ENCODE assay signal across 4 worm cellular contexts in genomic region chrX:16147728-16148197, ce11.
TF ChIP-seq lines count a peak whose summit lies in the region.

No protein-coding gene starts in this region.

TF ChIP-seq in whole organism, L2 larva, 48 proteins besides CTCF, POLR2A, EP300 and RAD21 (continues in another document):
- TF ChIP-seq lin-11 (tag; optimal IDR thresholded peaks at IDR 0.05; lab: Kevin White, UChicago) (peak; percentile 68), nhr-6 (tag; optimal IDR thresholded peaks at IDR 0.05; lab: Kevin White, UChicago) (peak; percentile 84), nhr-21 (tag; optimal IDR thresholded peaks at IDR 0.05; lab: Kevin White, UChicago) (peak; percentile 82), dmd-4 (tag; optimal IDR thresholded peaks at IDR 0.05; lab: Kevin White, UChicago) (no peak), lin-13 (GFP tag; optimal IDR thresholded peaks at IDR 0.05; lab: Kevin White, UChicago) (peak; percentile 75), Y55F3AM.14 (GFP tag; optimal IDR thresholded peaks at IDR 0.05; lab: Kevin White, UChicago) (peak; percentile 58), C34F6.9 (tag; optimal IDR thresholded peaks at IDR 0.05; lab: Kevin White, UChicago) (peak; percentile 85), nhr-25 (tag; optimal IDR thresholded peaks at IDR 0.05; lab: Kevin White, UChicago) (peak; percentile 81), snpc-4 (tag; optimal IDR thresholded peaks at IDR 0.05; lab: Kevin White, UChicago) (peak; percentile 27), fos-1 (tag; optimal IDR thresholded peaks at IDR 0.05; lab: Kevin White, UChicago) (peak; percentile 61), sma-3 (GFP tag; optimal IDR thresholded peaks at IDR 0.05; lab: Kevin White, UChicago) (peak; percentile 45), zag-1 (tag; optimal IDR thresholded peaks at IDR 0.05; lab: Kevin White, UChicago) (peak; percentile 92), unc-39 (tag; optimal IDR thresholded peaks at IDR 0.05; lab: Kevin White, UChicago) (peak; percentile 81), alr-1 (tag; optimal IDR thresholded peaks at IDR 0.05; lab: Kevin White, UChicago) (no peak), aly-2 (tag; optimal IDR thresholded peaks at IDR 0.05; lab: Kevin White, UChicago) (no peak), lsy-2 (tag; optimal IDR thresholded peaks at IDR 0.05; lab: Kevin White, UChicago) (peak; percentile 21 to 85), blmp-1 (tag; optimal IDR thresholded peaks at IDR 0.05; lab: Kevin White, UChicago; ENCODE audit: insufficient read depth) (peak; percentile 25), peb-1 (tag; optimal IDR thresholded peaks at IDR 0.05; lab: Kevin White, UChicago) (no peak), ceh-16 (tag; optimal IDR thresholded peaks at IDR 0.05; lab: Kevin White, UChicago) (peak; percentile 83), ztf-1 (GFP tag; conservative IDR thresholded peaks at IDR 0.05; lab: Robert Waterston, UW) (no peak), F13H6.1 (tag; optimal IDR thresholded peaks at IDR 0.05; lab: Kevin White, UChicago) (peak; percentile 93), egl-27 (tag; optimal IDR thresholded peaks at IDR 0.05; lab: Kevin White, UChicago) (peak; percentile 84), ceh-82 (tag; optimal IDR thresholded peaks at IDR 0.05; lab: Kevin White, UChicago) (peak; percentile 69)

TF ChIP-seq in whole organism, L4 larva, 104 proteins besides CTCF, POLR2A, EP300 and RAD21 (continues in another document):
- peak; percentile 69 for TF ChIP-seq nhr-48 (tag; optimal IDR thresholded peaks at IDR 0.05; lab: Kevin White, UChicago)
- TF ChIP-seq nhr-41 (GFP tag; IDR thresholded peaks at IDR 0.05; lab: Robert Waterston, UW): no peak
- TF ChIP-seq pha-4 (GFP tag; IDR thresholded peaks at IDR 0.05; lab: Robert Waterston, UW): 0 out of 2 replicates have a peak, but pooled peaks have one; percentile 30
- TF ChIP-seq pha-4 (tag; optimal IDR thresholded peaks at IDR 0.05; lab: Kevin White, UChicago): no peak
- TF ChIP-seq mdl-1 (tag; optimal IDR thresholded peaks at IDR 0.05; lab: Kevin White, UChicago): peak; percentile 83 to 89
- no peak; the same call in 1 of the 2 replicates for TF ChIP-seq tra-1 (GFP tag; IDR thresholded peaks at IDR 0.05; lab: Robert Waterston, UW)
- TF ChIP-seq unc-62 (GFP tag; optimal IDR thresholded peaks at IDR 0.05 in 1 of 2; lab: Kevin White, UChicago): peak in 1 of 2 experiments; percentile 99
- TF ChIP-seq unc-62 (tag; optimal IDR thresholded peaks at IDR 0.05; lab: Kevin White, UChicago): no peak
- TF ChIP-seq fkh-10 (GFP tag; optimal IDR thresholded peaks at IDR 0.05; lab: Kevin White, UChicago): peak; percentile 72
- no peak for TF ChIP-seq mxl-2 (GFP tag; conservative IDR thresholded peaks at IDR 0.05; lab: Robert Waterston, UW)
- peak; percentile 21 for TF ChIP-seq nhr-102 (tag; optimal IDR thresholded peaks at IDR 0.05; lab: Kevin White, UChicago)
- TF ChIP-seq lin-38 (GFP tag; IDR thresholded peaks at IDR 0.05; lab: Robert Waterston, UW): no peak
- TF ChIP-seq lin-15B (tag; optimal IDR thresholded peaks at IDR 0.05; lab: Kevin White, UChicago): no peak
- TF ChIP-seq mes-2 (tag; optimal IDR thresholded peaks at IDR 0.05; lab: Kevin White, UChicago; ENCODE audit: poor library complexity, severe bottlenecking): peak; percentile 44
- no peak for TF ChIP-seq egl-27 (tag; optimal IDR thresholded peaks at IDR 0.05; lab: Kevin White, UChicago)
- TF ChIP-seq lin-39 (tag; optimal IDR thresholded peaks at IDR 0.05; lab: Kevin White, UChicago): no peak
- peak; percentile 88 for TF ChIP-seq hlh-30 (tag; optimal IDR thresholded peaks at IDR 0.05; lab: Kevin White, UChicago; ENCODE audit: insufficient read depth)
- TF ChIP-seq F44E2.7 (GFP tag; IDR thresholded peaks at IDR 0.05; lab: Robert Waterston, UW): no peak
- no peak for TF ChIP-seq snpc-1.2 (GFP tag; IDR thresholded peaks at IDR 0.05; lab: Robert Waterston, UW)
- no peak for TF ChIP-seq php-3 (GFP tag; IDR thresholded peaks at IDR 0.05; lab: Robert Waterston, UW)
- peak; percentile 70 for TF ChIP-seq nhr-25 (tag; optimal IDR thresholded peaks at IDR 0.05; lab: Kevin White, UChicago; ENCODE audit: borderline replicate concordance, insufficient read depth)
- TF ChIP-seq T20F7.1 (GFP tag; optimal IDR thresholded peaks at IDR 0.05; lab: Kevin White, UChicago): no peak
- no peak for TF ChIP-seq zip-11 (GFP tag; IDR thresholded peaks at IDR 0.05; lab: Robert Waterston, UW)

TF ChIP-seq in whole organism, late embryonic, 69 proteins besides CTCF, POLR2A, EP300 and RAD21 (continues in another document):
- peak; percentile 71 for TF ChIP-seq pha-2 (tag; optimal IDR thresholded peaks at IDR 0.05; lab: Kevin White, UChicago)
- TF ChIP-seq ahr-1 (tag; optimal IDR thresholded peaks at IDR 0.05; lab: Kevin White, UChicago): no peak
- TF ChIP-seq K02D7.2 (tag; optimal IDR thresholded peaks at IDR 0.05; lab: Kevin White, UChicago): no peak
- peak; percentile 19 for TF ChIP-seq elt-2 (tag; optimal IDR thresholded peaks at IDR 0.05; lab: Kevin White, UChicago)
- peak; percentile 66 for TF ChIP-seq ceh-2 (tag; optimal IDR thresholded peaks at IDR 0.05; lab: Kevin White, UChicago)
- no peak for TF ChIP-seq hlh-13 (GFP tag; optimal IDR thresholded peaks at IDR 0.05; lab: Kevin White, UChicago)
- TF ChIP-seq hlh-30 (tag; optimal IDR thresholded peaks at IDR 0.05; lab: Kevin White, UChicago; ENCODE audit: insufficient read depth): peak; percentile 86
- TF ChIP-seq madf-2 (tag; optimal IDR thresholded peaks at IDR 0.05; lab: Kevin White, UChicago): peak; percentile 10
- peak; percentile 91 for TF ChIP-seq unc-42 (tag; optimal IDR thresholded peaks at IDR 0.05; lab: Kevin White, UChicago)
- TF ChIP-seq unc-3 (GFP tag; conservative IDR thresholded peaks at IDR 0.05; lab: Robert Waterston, UW): no peak
- peak; percentile 27 for TF ChIP-seq unc-3 (tag; optimal IDR thresholded peaks at IDR 0.05; lab: Kevin White, UChicago)
- TF ChIP-seq nfya-1 (tag; optimal IDR thresholded peaks at IDR 0.05; lab: Kevin White, UChicago): peak; percentile 85
- peak; percentile 65 for TF ChIP-seq sox-4 (tag; optimal IDR thresholded peaks at IDR 0.05; lab: Kevin White, UChicago)
- no peak for TF ChIP-seq lin-11 (tag; optimal IDR thresholded peaks at IDR 0.05; lab: Kevin White, UChicago)
- TF ChIP-seq hlh-6 (tag; optimal IDR thresholded peaks at IDR 0.05; lab: Kevin White, UChicago): peak; percentile 65
- TF ChIP-seq rnt-1 (tag; optimal IDR thresholded peaks at IDR 0.05; lab: Kevin White, UChicago): peak; percentile 86
- peak; percentile 60 for TF ChIP-seq ets-4 (tag; optimal IDR thresholded peaks at IDR 0.05; lab: Kevin White, UChicago)
- TF ChIP-seq ceh-31 (tag; optimal IDR thresholded peaks at IDR 0.05; lab: Kevin White, UChicago): peak; percentile 96
- TF ChIP-seq syd-9 (tag; optimal IDR thresholded peaks at IDR 0.05; lab: Kevin White, UChicago): peak; percentile 82
- no peak for TF ChIP-seq npax-4 (tag; optimal IDR thresholded peaks at IDR 0.05; lab: Kevin White, UChicago)
- peak; percentile 29 for TF ChIP-seq ztf-16 (tag; optimal IDR thresholded peaks at IDR 0.05; lab: Kevin White, UChicago)
- TF ChIP-seq hlh-8 (tag; optimal IDR thresholded peaks at IDR 0.05; lab: Kevin White, UChicago): peak; percentile 27
- TF ChIP-seq pag-3 (tag; optimal IDR thresholded peaks at IDR 0.05; lab: Kevin White, UChicago; ENCODE audit: borderline replicate concordance): peak; percentile 71
- peak; percentile 88 for TF ChIP-seq dve-1 (tag; optimal IDR thresholded peaks at IDR 0.05; lab: Kevin White, UChicago)
- TF ChIP-seq lim-6 (tag; optimal IDR thresholded peaks at IDR 0.05; lab: Kevin White, UChicago): no peak
- TF ChIP-seq sdc-2 (tag; optimal IDR thresholded peaks at IDR 0.05; lab: Kevin White, UChicago): peak; percentile 90

TF ChIP-seq in whole organism, mixed stage, embryonic, 35 proteins besides CTCF, POLR2A, EP300 and RAD21 (continues in another document):
- TF ChIP-seq elt-3 (tag; optimal IDR thresholded peaks at IDR 0.05; lab: Kevin White, UChicago) (peak; percentile 58), snpc-4 (tag; optimal IDR thresholded peaks at IDR 0.05; lab: Kevin White, UChicago) (no peak), unc-62 (GFP tag; optimal IDR thresholded peaks at IDR 0.05; lab: Kevin White, UChicago) (peak; percentile 89), ces-1 (GFP tag; optimal IDR thresholded peaks at IDR 0.05; lab: Kevin White, UChicago) (peak; percentile 89), tbx-8 (GFP tag; optimal IDR thresholded peaks at IDR 0.05; lab: Kevin White, UChicago) (peak; percentile 77), nhr-2 (tag; optimal IDR thresholded peaks at IDR 0.05; lab: Kevin White, UChicago) (peak; percentile 89), mls-2 (tag; optimal IDR thresholded peaks at IDR 0.05; lab: Kevin White, UChicago) (peak; percentile 93), M03D4.4 (tag; optimal IDR thresholded peaks at IDR 0.05; lab: Kevin White, UChicago) (peak; percentile 70), bed-3 (GFP tag; optimal IDR thresholded peaks at IDR 0.05; lab: Kevin White, UChicago) (peak; percentile 36), pha-4 (tag; optimal IDR thresholded peaks at IDR 0.05; lab: Kevin White, UChicago) (peak; percentile 52), unc-39 (tag; optimal IDR thresholded peaks at IDR 0.05; lab: Kevin White, UChicago) (peak; percentile 39), nhr-76 (tag; optimal IDR thresholded peaks at IDR 0.05; lab: Kevin White, UChicago) (no peak), nhr-28 (tag; optimal IDR thresholded peaks at IDR 0.05; lab: Kevin White, UChicago) (no peak), lsy-2 (tag; optimal IDR thresholded peaks at IDR 0.05; lab: Kevin White, UChicago) (peak; percentile 61), zip-8 (tag; optimal IDR thresholded peaks at IDR 0.05; lab: Kevin White, UChicago) (peak; percentile 89), hlh-1 (tag; optimal IDR thresholded peaks at IDR 0.05; lab: Kevin White, UChicago) (peak; percentile 70), elt-1 (tag; optimal IDR thresholded peaks at IDR 0.05; lab: Kevin White, UChicago; ENCODE audit: borderline replicate concordance, insufficient read depth) (peak; percentile 62), ceh-83 (GFP tag; optimal IDR thresholded peaks at IDR 0.05; lab: Kevin White, UChicago) (no peak), ztf-11 (tag; optimal IDR thresholded peaks at IDR 0.05; lab: Kevin White, UChicago) (peak; percentile 92), blmp-1 (tag; optimal IDR thresholded peaks at IDR 0.05; lab: Kevin White, UChicago) (no peak), unc-120 (tag; optimal IDR thresholded peaks at IDR 0.05; lab: Kevin White, UChicago; ENCODE audit: poor library complexity, severe bottlenecking) (peak; percentile 80), nhr-12 (tag; optimal IDR thresholded peaks at IDR 0.05; lab: Kevin White, UChicago) (peak; percentile 20), sptf-1 (tag; optimal IDR thresholded peaks at IDR 0.05; lab: Kevin White, UChicago) (peak; percentile 87), drap-1 (GFP tag; optimal IDR thresholded peaks at IDR 0.05; lab: Kevin White, UChicago) (peak; percentile 79), nhr-237 (tag; optimal IDR thresholded peaks at IDR 0.05; lab: Kevin White, UChicago) (peak; percentile 61), ceh-39 (tag; optimal IDR thresholded peaks at IDR 0.05; lab: Kevin White, UChicago) (peak; percentile 46), sem-2 (GFP tag; optimal IDR thresholded peaks at IDR 0.05; lab: Kevin White, UChicago) (peak; percentile 40), cnd-1 (tag; optimal IDR thresholded peaks at IDR 0.05; lab: Kevin White, UChicago) (peak; percentile 77), mab-5 (tag; optimal IDR thresholded peaks at IDR 0.05; lab: Kevin White, UChicago) (no peak)
